Worm (Caenorhabditis elegans): Measurements from ENCODE around the gene Y45G5AM.9.

The Y45G5AM.9 gene

DNA sequence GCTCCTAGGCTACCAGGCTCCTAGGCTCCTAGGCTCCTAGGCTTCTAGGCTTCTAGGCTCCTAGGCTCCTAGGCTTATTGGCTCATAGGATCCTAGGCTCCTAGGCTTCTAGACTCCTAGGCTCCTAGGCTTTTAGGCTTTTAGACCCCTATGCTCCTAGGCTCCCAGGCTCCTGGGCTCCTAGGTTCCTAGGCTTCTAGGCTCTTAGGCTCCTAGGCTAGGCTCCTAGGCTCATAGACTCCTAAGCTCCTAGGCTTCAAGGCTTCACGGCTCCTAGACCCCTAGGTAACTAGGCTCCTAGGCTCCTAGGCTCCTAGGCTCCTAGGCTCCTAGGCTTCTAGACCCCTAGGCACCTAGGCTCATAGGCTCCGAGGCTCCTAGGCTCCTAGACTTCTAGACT lies 43.0 kb downstream of the Y45G5AM.9 start:
- TF ChIP-seq snpc-4 (tag; optimal IDR thresholded peaks at IDR 0.05) = no peak

ce11 chrV:4144205-4144604 lies 50.2 kb downstream of the Y45G5AM.9 start, which contains the start of gene Y45G5AL.1:
Y45G5AL.1 (plus strand) TSS chrV:4144505.
- no peak for TF ChIP-seq tlp-1 (tag; optimal IDR thresholded peaks at IDR 0.05)
- TF ChIP-seq nhr-71 (tag; optimal IDR thresholded peaks at IDR 0.05) = no peak
- TF ChIP-seq swsn-7 (tag; optimal IDR thresholded peaks at IDR 0.05) = no peak
- TF ChIP-seq hpl-2 (GFP tag; optimal IDR thresholded peaks at IDR 0.05) = no peak
- TF ChIP-seq rnt-1 (tag; optimal IDR thresholded peaks at IDR 0.05) = no peak
- no peak for TF ChIP-seq nhr-90 (tag; optimal IDR thresholded peaks at IDR 0.05; ENCODE audit: poor library complexity)
- no peak for TF ChIP-seq elt-3 (tag; optimal IDR thresholded peaks at IDR 0.05)
- TF ChIP-seq mep-1 (tag; optimal IDR thresholded peaks at IDR 0.05) = no peak
- TF ChIP-seq nhr-28 (tag; optimal IDR thresholded peaks at IDR 0.05) = no peak
- TF ChIP-seq isw-1 (GFP tag; IDR thresholded peaks at IDR 0.05) = no peak
- TF ChIP-seq pag-3 (tag; optimal IDR thresholded peaks at IDR 0.05; ENCODE audit: borderline replicate concordance, insufficient read depth) = no peak
- no peak for TF ChIP-seq unc-98 (GFP tag; IDR thresholded peaks at IDR 0.05)
- TF ChIP-seq fos-1 (tag; optimal IDR thresholded peaks at IDR 0.05) = no peak
- no peak for TF ChIP-seq sup-37 (GFP tag; optimal IDR thresholded peaks at IDR 0.05)

- TF ChIP-seq egl-27 (tag; optimal IDR thresholded peaks at IDR 0.05) = no peak
- peak; percentile 81 to 86 for TF ChIP-seq lin-35 (GFP tag; optimal IDR thresholded peaks at IDR 0.05)
- TF ChIP-seq irx-1 (tag; optimal IDR thresholded peaks at IDR 0.05) = peak; percentile 86
- peak; percentile 85 for TF ChIP-seq snpc-4 (tag; optimal IDR thresholded peaks at IDR 0.05)
- TF ChIP-seq jun-1 (tag; optimal IDR thresholded peaks at IDR 0.05) = peak; percentile 26
- TF ChIP-seq unc-98 (GFP tag; IDR thresholded peaks at IDR 0.05) = no peak
- TF ChIP-seq pag-3 (tag; optimal IDR thresholded peaks at IDR 0.05; ENCODE audit: borderline replicate concordance, insufficient read depth) = peak; percentile 92
- peak; percentile 67 for TF ChIP-seq ztf-4 (tag; optimal IDR thresholded peaks at IDR 0.05)
- peak; percentile 96 for TF ChIP-seq nhr-71 (tag; optimal IDR thresholded peaks at IDR 0.05)
- TF ChIP-seq dpl-1 (GFP tag; optimal IDR thresholded peaks at IDR 0.05) = peak; percentile 71 to 83 (median 78)
- peak; percentile 32 for TF ChIP-seq C16A3.4 (tag; optimal IDR thresholded peaks at IDR 0.05)
- TF ChIP-seq sptf-1 (tag; optimal IDR thresholded peaks at IDR 0.05) = no peak
- peak; percentile 61 for TF ChIP-seq egl-13 (tag; optimal IDR thresholded peaks at IDR 0.05)
- TF ChIP-seq ztf-11 (tag; optimal IDR thresholded peaks at IDR 0.05) = peak in 1 of 2 experiments; percentile 31
- TF ChIP-seq aha-1 (tag; optimal IDR thresholded peaks at IDR 0.05) = peak; percentile 70
- TF ChIP-seq skn-1 (tag; optimal IDR thresholded peaks at IDR 0.05) = peak; percentile 89
- TF ChIP-seq sup-37 (GFP tag; optimal IDR thresholded peaks at IDR 0.05) = peak; percentile 76
- TF ChIP-seq F16B12.6 (tag; optimal IDR thresholded peaks at IDR 0.05) = peak; percentile 42
- TF ChIP-seq Y116A8C.19 (tag; optimal IDR thresholded peaks at IDR 0.05; ENCODE audit: borderline replicate concordance) = no peak
- TF ChIP-seq ceh-82 (tag; optimal IDR thresholded peaks at IDR 0.05) = peak; percentile 26 to 86 (median 73)
- TF ChIP-seq nhr-28 (tag; optimal IDR thresholded peaks at IDR 0.05) = no peak
- no peak for TF ChIP-seq hpl-2 (GFP tag; optimal IDR thresholded peaks at IDR 0.05)
- peak; percentile 28 for TF ChIP-seq nhr-237 (tag; optimal IDR thresholded peaks at IDR 0.05)
- peak; percentile 20 for TF ChIP-seq nhr-11 (tag; optimal IDR thresholded peaks at IDR 0.05)
- peak; percentile 22 for TF ChIP-seq fkh-10 (GFP tag; optimal IDR thresholded peaks at IDR 0.05)
- no peak for TF ChIP-seq C34B4.2 (tag; optimal IDR thresholded peaks at IDR 0.05)
- peak; percentile 44 for TF ChIP-seq nhr-77 (tag; optimal IDR thresholded peaks at IDR 0.05)
- TF ChIP-seq fos-1 (tag; optimal IDR thresholded peaks at IDR 0.05) = peak; percentile 59
- TF ChIP-seq mef-2 (tag; optimal IDR thresholded peaks at IDR 0.05) = peak; percentile 61
- peak; percentile 93 for TF ChIP-seq snu-23 (GFP tag; optimal IDR thresholded peaks at IDR 0.05)
- TF ChIP-seq lin-13 (GFP tag; optimal IDR thresholded peaks at IDR 0.05) = peak; percentile 80
- TF ChIP-seq nhr-76 (tag; optimal IDR thresholded peaks at IDR 0.05) = no peak
- no peak for TF ChIP-seq unc-62 (GFP tag; optimal IDR thresholded peaks at IDR 0.05)
- 0 out of 2 replicates have a peak, but pooled peaks have one; percentile 36 for TF ChIP-seq ceh-88 (GFP tag; IDR thresholded peaks at IDR 0.05)
- TF ChIP-seq nhr-20 (tag; optimal IDR thresholded peaks at IDR 0.05) = peak; percentile 96
- TF ChIP-seq lin-15B (tag; optimal IDR thresholded peaks at IDR 0.05) = peak; percentile 23
- TF ChIP-seq mab-9 (GFP tag; IDR thresholded peaks at IDR 0.05) = peak; percentile 71
- TF ChIP-seq ces-1 (GFP tag; optimal IDR thresholded peaks at IDR 0.05) = no peak
- peak; percentile 70 for TF ChIP-seq unc-130 (tag; optimal IDR thresholded peaks at IDR 0.05)
- no peak for TF ChIP-seq efl-3 (GFP tag; optimal IDR thresholded peaks at IDR 0.05)
- no peak for TF ChIP-seq ama-1 (optimal IDR thresholded peaks at IDR 0.05)
- TF ChIP-seq fkh-8 (tag; optimal IDR thresholded peaks at IDR 0.05) = peak; percentile 86
These were observed 51.4 kb downstream of the Y45G5AM.9 start for ce11 chrV:4143034-4143433.
